Fruit fly (Drosophila melanogaster): ENCODE data around the gene CG17744.

The CG17744 gene

DNA sequence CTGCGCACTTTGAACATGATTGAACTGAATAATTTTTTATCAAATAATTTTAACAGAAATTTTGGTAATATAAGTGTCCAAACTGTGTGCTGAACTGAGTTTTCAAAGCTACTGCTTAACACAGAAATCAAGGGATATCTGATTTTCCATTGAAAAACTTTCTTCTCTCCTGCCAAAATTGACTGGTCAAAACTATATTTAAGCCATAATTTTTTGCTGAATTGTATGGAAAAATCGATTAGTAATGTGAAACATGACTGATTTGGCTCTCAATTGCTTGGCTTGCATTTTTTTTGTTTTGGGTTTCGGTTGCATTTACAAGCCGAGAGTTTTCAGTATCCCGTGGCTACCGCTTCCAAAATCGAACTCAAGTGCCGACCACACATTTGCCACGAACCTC, 42.1 kb downstream of the CG17744 start, which contains the start of the genes CG32388 and CG43439:
CG32388 (minus strand) TSS at position 101 of the 400 bp plus-strand sequence.
CG43439 (minus strand) TSS at position 101 of the 400 bp plus-strand sequence.
- no peak for TF ChIP-seq Pif1B (GFP tag; optimal IDR thresholded peaks at IDR 0.05)
- no peak for TF ChIP-seq D1 (tag; optimal IDR thresholded peaks at IDR 0.05)
- no peak for TF ChIP-seq CG15710 (tag; optimal IDR thresholded peaks at IDR 0.05)
- TF ChIP-seq gl (tag; optimal IDR thresholded peaks at IDR 0.05) = no peak
- no peak for TF ChIP-seq CG13204 (GFP tag; optimal IDR thresholded peaks at IDR 0.05)
- TF ChIP-seq Snoo (tag; optimal IDR thresholded peaks at IDR 0.05) = no peak
- no peak for TF ChIP-seq CG10348 (GFP tag; IDR thresholded peaks at IDR 0.05)
- no peak for TF ChIP-seq CG4496 (GFP tag; IDR thresholded peaks at IDR 0.05)
- TF ChIP-seq CG32121 (GFP tag; IDR thresholded peaks at IDR 0.05) = no peak
- no peak for TF ChIP-seq CG9948 (tag; optimal IDR thresholded peaks at IDR 0.05)
- TF ChIP-seq CG12605 (GFP tag; IDR thresholded peaks at IDR 0.05) = no peak
- no peak for TF ChIP-seq CG34367 (tag; optimal IDR thresholded peaks at IDR 0.05)
- TF ChIP-seq fd96Ca (GFP tag; IDR thresholded peaks at IDR 0.05) = no peak
- TF ChIP-seq CG17806 (tag; optimal IDR thresholded peaks at IDR 0.05) = no peak
- no peak for TF ChIP-seq CG14655 (GFP tag; optimal IDR thresholded peaks at IDR 0.05)
- no peak for TF ChIP-seq CG8159 (tag; optimal IDR thresholded peaks at IDR 0.05)
- no peak for TF ChIP-seq EcR (GFP tag; optimal IDR thresholded peaks at IDR 0.05)
- TF ChIP-seq CG8301 (tag; optimal IDR thresholded peaks at IDR 0.05) = no peak
- no peak for TF ChIP-seq Pif1A (GFP tag; optimal IDR thresholded peaks at IDR 0.05)
- no peak for TF ChIP-seq Ets98B (GFP tag; IDR thresholded peaks at IDR 0.05)

DNA sequence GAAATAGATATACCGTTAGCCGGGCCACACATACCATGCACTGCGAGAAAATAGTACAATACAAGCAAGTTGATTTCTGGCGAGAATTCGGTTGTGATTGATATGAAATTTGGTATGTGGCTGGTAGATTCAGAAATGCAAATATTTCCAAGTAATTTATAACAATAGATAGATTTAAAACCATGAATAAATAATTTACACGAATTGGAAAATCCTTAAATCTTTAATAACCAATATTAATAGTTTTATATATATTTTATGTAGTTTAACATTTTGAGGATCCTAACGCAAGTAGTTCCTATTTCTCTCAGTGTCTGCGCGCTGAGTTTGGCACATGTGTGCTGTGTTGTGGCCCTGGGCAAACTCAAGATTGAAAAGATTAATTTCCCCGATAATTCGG, 44.8 kb downstream of the CG17744 start:
- TF ChIP-seq rn (GFP tag; IDR thresholded peaks at IDR 0.05) (no peak), CG14655 (GFP tag; optimal IDR thresholded peaks at IDR 0.05) (peak; percentile 14), CG8159 (tag; optimal IDR thresholded peaks at IDR 0.05) (no peak), D1 (tag; optimal IDR thresholded peaks at IDR 0.05) (no peak), CG9948 (tag; optimal IDR thresholded peaks at IDR 0.05) (no peak)

DNA sequence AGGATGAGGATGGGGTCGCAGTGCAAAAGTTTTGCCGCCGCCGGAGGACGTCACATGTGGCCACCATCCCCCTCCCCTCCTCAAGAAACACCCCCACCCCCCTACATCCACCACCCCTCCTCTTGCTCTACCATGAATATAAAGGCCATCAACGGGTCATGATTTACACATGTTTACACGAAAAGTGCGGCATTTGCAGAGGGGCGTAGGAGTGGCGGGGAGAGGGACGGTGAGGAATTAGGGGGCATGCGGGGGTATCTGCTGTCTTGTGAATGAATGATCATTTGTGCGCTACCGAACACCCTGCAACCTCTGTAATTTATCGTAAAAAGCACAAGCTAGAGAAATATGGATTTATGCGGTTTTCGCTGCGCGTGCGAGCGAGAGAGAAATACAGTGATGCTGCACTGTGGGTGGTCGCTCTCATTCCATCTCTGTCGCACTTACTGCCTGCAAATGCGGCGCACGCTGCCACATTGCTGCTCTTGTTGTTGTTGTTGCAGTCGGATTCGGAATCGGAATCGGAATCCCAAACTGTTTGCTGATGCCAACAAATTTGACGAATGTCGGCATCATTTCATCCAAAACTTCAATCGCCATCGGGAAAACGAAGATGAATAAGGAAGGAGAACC, 45.4 kb downstream of the CG17744 start:
- TF ChIP-seq CG13204 (GFP tag; optimal IDR thresholded peaks at IDR 0.05) (peak; percentile 21), Snoo (tag; optimal IDR thresholded peaks at IDR 0.05) (no peak)

DNA sequence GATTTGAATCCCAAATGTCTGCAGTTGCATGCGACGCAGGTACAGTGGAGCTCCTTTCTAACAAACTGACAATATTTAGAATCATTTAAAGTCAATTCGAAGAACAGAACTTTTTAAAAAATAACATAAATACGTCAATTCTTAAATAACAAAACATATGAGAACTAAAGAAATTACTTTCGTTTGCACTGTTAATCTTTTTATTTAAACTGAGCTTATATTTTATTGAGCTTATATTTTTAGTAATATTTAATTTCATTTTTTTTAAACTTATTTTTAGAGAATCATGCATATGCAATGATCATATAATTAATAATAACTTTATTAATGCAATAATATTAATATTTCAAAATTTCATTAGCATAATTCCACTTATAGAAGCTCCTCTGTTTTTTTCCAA, 46.0 kb downstream of the CG17744 start:
- no peak for TF ChIP-seq gl (tag; optimal IDR thresholded peaks at IDR 0.05)
- TF ChIP-seq EcR (GFP tag; optimal IDR thresholded peaks at IDR 0.05) = no peak
- no peak for TF ChIP-seq CG12605 (GFP tag; IDR thresholded peaks at IDR 0.05)
- TF ChIP-seq CG8301 (tag; optimal IDR thresholded peaks at IDR 0.05) = no peak
- no peak for TF ChIP-seq D1 (tag; optimal IDR thresholded peaks at IDR 0.05)
- TF ChIP-seq Ets98B (GFP tag; IDR thresholded peaks at IDR 0.05) = no peak
- TF ChIP-seq CG4496 (GFP tag; IDR thresholded peaks at IDR 0.05) = no peak

DNA sequence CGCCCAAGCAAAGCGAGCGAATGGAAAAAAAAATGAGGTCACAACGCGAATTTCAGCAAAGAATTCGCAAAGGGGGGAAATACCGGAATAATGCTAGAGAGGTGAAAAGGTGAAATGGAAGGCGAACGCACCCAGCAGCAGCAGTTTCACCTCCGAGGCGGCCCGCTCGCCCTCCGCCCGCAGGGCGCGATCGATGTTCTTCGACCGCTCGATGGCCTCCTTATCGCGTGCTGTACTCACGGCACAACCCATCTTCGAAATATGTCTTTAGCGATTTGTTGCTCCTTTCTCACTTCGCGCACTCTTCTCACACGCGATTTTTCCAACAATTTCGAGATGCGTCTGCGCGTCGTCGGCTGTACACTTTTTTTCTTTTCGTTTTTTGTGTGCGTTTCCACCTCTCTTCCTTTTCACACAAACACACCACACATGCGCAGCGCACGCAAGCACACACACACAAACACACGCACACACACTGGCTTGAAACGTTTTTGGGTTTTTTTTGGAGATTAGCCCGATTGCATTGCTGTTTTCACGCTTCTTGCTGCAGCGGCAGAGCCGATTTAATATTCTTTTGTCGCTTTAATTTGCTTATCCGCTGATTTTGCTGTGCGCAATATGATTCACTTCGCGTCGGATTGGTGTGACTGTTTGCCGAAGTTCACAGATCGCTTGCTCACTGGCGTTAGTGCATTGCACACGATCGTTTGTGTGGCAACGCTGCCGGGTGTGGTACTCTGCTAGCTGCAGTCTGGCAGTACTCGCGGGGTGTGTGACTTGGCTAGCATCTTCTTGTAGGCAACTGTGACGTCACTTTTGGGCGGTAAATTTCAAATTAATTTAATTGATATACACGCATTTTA, 47.0 kb downstream of the CG17744 start, which contains the start of gene Galphai:
Galphai (minus strand) TSS at position 658 of the 863 bp plus-strand sequence.
- TF ChIP-seq rn (GFP tag; IDR thresholded peaks at IDR 0.05) = 0 out of 2 replicates have a peak, but pooled peaks have one; percentile 17
- TF ChIP-seq gl (tag; optimal IDR thresholded peaks at IDR 0.05) = no peak
- no peak for TF ChIP-seq Snoo (tag; optimal IDR thresholded peaks at IDR 0.05)
- TF ChIP-seq CG8301 (tag; optimal IDR thresholded peaks at IDR 0.05) = no peak
- no peak for TF ChIP-seq CG15710 (tag; optimal IDR thresholded peaks at IDR 0.05)
- peak; percentile 67 for TF ChIP-seq EcR (GFP tag; optimal IDR thresholded peaks at IDR 0.05)
- no peak for TF ChIP-seq Pif1A (GFP tag; optimal IDR thresholded peaks at IDR 0.05)
- TF ChIP-seq CG10348 (GFP tag; IDR thresholded peaks at IDR 0.05) = no peak
- TF ChIP-seq D1 (tag; optimal IDR thresholded peaks at IDR 0.05) = no peak
- no peak; the same call in 1 of the 2 replicates for TF ChIP-seq CG12605 (GFP tag; IDR thresholded peaks at IDR 0.05)
- TF ChIP-seq CG17806 (tag; optimal IDR thresholded peaks at IDR 0.05) = no peak
- TF ChIP-seq CG34367 (tag; optimal IDR thresholded peaks at IDR 0.05) = no peak
- peak; percentile 41; the same call in 1 of the 3 replicates for TF ChIP-seq fd96Ca (GFP tag; IDR thresholded peaks at IDR 0.05)
- TF ChIP-seq CG13204 (GFP tag; optimal IDR thresholded peaks at IDR 0.05) = peak; percentile 37
- TF ChIP-seq CG14655 (GFP tag; optimal IDR thresholded peaks at IDR 0.05) = no peak
- TF ChIP-seq CG4496 (GFP tag; IDR thresholded peaks at IDR 0.05) = no peak; the same call in 2 of the 3 replicates
- peak; percentile 38 for TF ChIP-seq CG8159 (tag; optimal IDR thresholded peaks at IDR 0.05)
- no peak for TF ChIP-seq CG32121 (GFP tag; IDR thresholded peaks at IDR 0.05)
- TF ChIP-seq Pif1B (GFP tag; optimal IDR thresholded peaks at IDR 0.05) = peak; percentile 21
- TF ChIP-seq Ets98B (GFP tag; IDR thresholded peaks at IDR 0.05) = peak; percentile 25; the same call in 1 of the 2 replicates
- TF ChIP-seq CG9948 (tag; optimal IDR thresholded peaks at IDR 0.05) = no peak

DNA sequence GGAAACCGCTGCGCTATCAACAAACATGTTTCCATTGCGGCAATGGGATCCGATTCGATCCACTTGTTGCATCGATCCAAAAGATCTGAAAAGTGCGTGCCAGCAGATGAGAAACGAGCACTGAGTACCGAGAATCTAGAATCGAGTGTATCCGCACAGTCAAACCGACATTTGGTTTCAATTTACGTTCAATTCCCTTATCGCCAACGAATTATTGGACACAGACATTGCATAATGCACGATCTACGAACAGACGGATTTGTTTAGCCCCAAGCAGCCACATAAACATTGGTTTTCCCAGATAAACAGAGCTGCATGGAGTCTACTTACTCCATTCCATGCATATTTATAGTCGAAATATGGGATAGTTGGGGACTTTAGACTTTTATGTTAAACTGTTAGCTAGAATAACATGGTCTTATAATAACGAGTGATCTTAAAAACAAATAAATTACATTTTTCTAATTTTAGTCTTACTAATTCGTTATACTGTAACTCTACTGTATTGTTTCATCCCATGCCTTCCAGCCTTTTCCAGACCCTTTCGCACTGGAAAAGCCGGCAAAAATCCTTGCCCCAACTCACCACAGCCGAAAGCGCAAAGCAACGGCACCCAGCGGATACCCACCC, 47.7 kb downstream of the CG17744 start:
- TF ChIP-seq CG9948 (tag; optimal IDR thresholded peaks at IDR 0.05) (no peak), Ets98B (GFP tag; IDR thresholded peaks at IDR 0.05) (no peak), Pif1B (GFP tag; optimal IDR thresholded peaks at IDR 0.05) (no peak), Pif1A (GFP tag; optimal IDR thresholded peaks at IDR 0.05) (no peak), gl (tag; optimal IDR thresholded peaks at IDR 0.05) (no peak), CG13204 (GFP tag; optimal IDR thresholded peaks at IDR 0.05) (no peak), CG17806 (tag; optimal IDR thresholded peaks at IDR 0.05) (no peak)

Measured in whole organism, pupa.